Worm (Caenorhabditis elegans): ENCODE data around the gene F59C12.3.

Gene F59C12.3

ce11 chrX:16555726-16556125 is 53.6 kb downstream of the F59C12.3 start:
- TF ChIP-seq pha-4 (tag; optimal IDR thresholded peaks at IDR 0.05) (no peak), hmg-11 (tag; optimal IDR thresholded peaks at IDR 0.05) (no peak), elt-1 (tag; optimal IDR thresholded peaks at IDR 0.05) (peak; percentile 96), unc-39 (tag; optimal IDR thresholded peaks at IDR 0.05) (no peak), nhr-25 (tag; optimal IDR thresholded peaks at IDR 0.05) (peak; percentile 94)

DNA sequence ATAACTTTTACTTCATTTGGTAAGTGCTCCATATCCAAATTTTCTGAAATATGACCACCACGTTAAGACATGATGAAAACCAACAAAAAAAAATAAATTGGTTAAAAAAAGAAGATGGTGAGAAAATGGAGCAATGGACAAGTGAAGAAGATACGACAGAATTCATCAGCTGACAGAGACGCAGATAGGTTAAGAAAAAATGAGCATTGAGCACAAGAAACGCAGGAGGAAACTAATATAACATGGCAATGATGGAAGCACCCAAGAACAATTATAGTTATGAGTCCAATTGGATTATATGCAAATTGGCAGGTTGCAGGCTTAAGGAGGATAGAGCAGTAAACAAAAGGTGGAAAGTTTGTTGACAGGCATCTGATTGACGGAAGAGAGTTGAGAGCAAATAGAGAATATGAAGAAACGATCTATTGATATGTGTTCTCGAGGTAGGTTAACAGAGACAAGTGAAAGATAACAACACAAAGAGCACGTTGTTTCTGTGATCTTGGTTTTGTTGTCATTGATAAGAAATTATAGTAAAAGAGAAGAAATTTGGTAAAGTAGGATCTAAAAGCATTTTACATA is 55.4 kb downstream of the F59C12.3 start, which contains the start of gene K08B5.2:
TSS of gene K08B5.2 (minus strand) at position 43 of the 582 bp plus-strand sequence.
- TF ChIP-seq elt-2 (tag; optimal IDR thresholded peaks at IDR 0.05): peak; percentile 72
- TF ChIP-seq aly-2 (tag; optimal IDR thresholded peaks at IDR 0.05): no peak
- peak; percentile 29 for TF ChIP-seq nfya-1 (tag; optimal IDR thresholded peaks at IDR 0.05; ENCODE audit: insufficient read depth)
- no peak for TF ChIP-seq skn-1 (tag; optimal IDR thresholded peaks at IDR 0.05)
- no peak for TF ChIP-seq daf-12 (tag; optimal IDR thresholded peaks at IDR 0.05)
- TF ChIP-seq unc-39 (tag; optimal IDR thresholded peaks at IDR 0.05): no peak
- TF ChIP-seq pha-4 (tag; optimal IDR thresholded peaks at IDR 0.05): peak; percentile 83
- peak; percentile 58 for TF ChIP-seq pqm-1 (tag; optimal IDR thresholded peaks at IDR 0.05)
- no peak for TF ChIP-seq mml-1 (tag; optimal IDR thresholded peaks at IDR 0.05)
- TF ChIP-seq lin-39 (tag; optimal IDR thresholded peaks at IDR 0.05): no peak
- TF ChIP-seq egl-27 (tag; optimal IDR thresholded peaks at IDR 0.05): no peak
- no peak for TF ChIP-seq fkh-2 (tag; optimal IDR thresholded peaks at IDR 0.05)
- no peak for TF ChIP-seq lin-15B (tag; optimal IDR thresholded peaks at IDR 0.05)
- no peak for TF ChIP-seq jun-1 (tag; optimal IDR thresholded peaks at IDR 0.05)
